Fruit fly (Drosophila melanogaster) whole organism, embryonic: ENCODE measurements around the gene CG6006.
A peak's percentile ranks its signal among the peaks of the same experiment; 100 is the strongest.

Experiments used
- B-H1 ChIP-seq: fragments of 200-800 bp; sonication (Bioruptor generic); IDR thresholded peaks from 3 replicates; pipeline ENCODE4 v1.3.6; 2022; ENCODE audit warnings: missing biosample characterization, missing genetic modification characterization
- CG10274 ChIP-seq: fragments of 200-800 bp; sonication (Bioruptor generic); optimal IDR thresholded peaks from 3 replicates; lab custom pipeline; 2017; ENCODE audit warnings: missing biosample characterization, mild to moderate bottlenecking, missing genetic modification characterization
- CG10959 ChIP-seq: fragments of 200-800 bp; sonication (Bioruptor generic); IDR thresholded peaks from 2 replicates; pipeline ENCODE4 v1.3.6; 2022; ENCODE audit warnings: missing biosample characterization, missing genetic modification characterization
- CG10979 ChIP-seq: fragments of 200-800 bp; sonication (Bioruptor generic); optimal IDR thresholded peaks from 2 replicates; lab custom pipeline; 2018; ENCODE audit warnings: missing biosample characterization, mild to moderate bottlenecking, missing genetic modification characterization, moderate library complexity
- CG11085 ChIP-seq: fragments of 200-800 bp; sonication (Bioruptor generic); IDR thresholded peaks from 2 replicates; pipeline ENCODE4 v1.3.6; 2022; ENCODE audit warnings: missing biosample characterization, missing genetic modification characterization
- CG17186 ChIP-seq: fragments of 200-800 bp; sonication (Bioruptor generic); optimal IDR thresholded peaks from 3 replicates; lab custom pipeline; 2017; ENCODE audit warnings: missing biosample characterization, missing genetic modification reagents, missing genetic modification characterization
- CG17361 ChIP-seq: fragments of 200-800 bp; sonication (Bioruptor generic); IDR thresholded peaks from 3 replicates; pipeline ENCODE4 v1.3.6; 2022; ENCODE audit warnings: missing biosample characterization, missing genetic modification characterization
- CG17385 ChIP-seq: fragments of 200-800 bp; sonication (Bioruptor generic); optimal IDR thresholded peaks from 3 replicates; lab custom pipeline; 2018; ENCODE audit warnings: missing biosample characterization, mild to moderate bottlenecking, missing genetic modification characterization
- CG18262 ChIP-seq: fragments of 200-800 bp; optimal IDR thresholded peaks from 3 replicates; lab custom pipeline; 2019; ENCODE audit warnings: missing biosample characterization, mild to moderate bottlenecking, missing genetic modification characterization, moderate library complexity
- CG2712 ChIP-seq: fragments of 200-800 bp; optimal IDR thresholded peaks from 3 replicates; lab custom pipeline; 2019; ENCODE audit warnings: missing biosample characterization, mild to moderate bottlenecking, missing genetic modification characterization, moderate library complexity
- CG3281 ChIP-seq: fragments of 200-800 bp; sonication (Bioruptor generic); optimal IDR thresholded peaks from 3 replicates; lab custom pipeline; 2017; ENCODE audit warnings: missing biosample characterization, mild to moderate bottlenecking, missing genetic modification characterization
- CG4820 ChIP-seq: fragments of 200-800 bp; sonication (Bioruptor generic); optimal IDR thresholded peaks from 3 replicates; lab custom pipeline; 2016; ENCODE audit warnings: missing biosample characterization, missing genetic modification characterization
- CG6254 ChIP-seq: fragments of 200-800 bp; sonication (Bioruptor generic); optimal IDR thresholded peaks from 3 replicates; lab custom pipeline; 2017; ENCODE audit warnings: mild to moderate bottlenecking, missing biosample characterization, missing genetic modification reagents, missing genetic modification characterization
- CG6683 ChIP-seq: fragments of 200-800 bp; sonication (Bioruptor generic); optimal IDR thresholded peaks from 2 replicates; lab custom pipeline; 2017; ENCODE audit warnings: missing biosample characterization, mild to moderate bottlenecking, missing genetic modification characterization, missing genetic modification reagents
- CG7556 ChIP-seq: fragments of 200-800 bp; sonication (Bioruptor generic); optimal IDR thresholded peaks from 2 replicates; lab custom pipeline; 2017; ENCODE audit warnings: missing biosample characterization, mild to moderate bottlenecking, missing genetic modification characterization
- CG8924 ChIP-seq: fragments of 200-800 bp; optimal IDR thresholded peaks from 3 replicates; lab custom pipeline; 2019; ENCODE audit warnings: missing biosample characterization, mild to moderate bottlenecking, missing genetic modification characterization, moderate library complexity
- CG9727 ChIP-seq: fragments of 200-800 bp; sonication (Bioruptor generic); optimal IDR thresholded peaks from 3 replicates; lab custom pipeline; 2017; ENCODE audit warnings: missing biosample characterization, mild to moderate bottlenecking, missing genetic modification characterization
- D19A ChIP-seq: fragments of 200-800 bp; optimal IDR thresholded peaks from 3 replicates; lab custom pipeline; 2019; ENCODE audit warnings: missing biosample characterization, mild to moderate bottlenecking, missing genetic modification characterization, moderate library complexity
- D19B ChIP-seq: fragments of 200-800 bp; sonication (Bioruptor generic); optimal IDR thresholded peaks from 2 replicates; lab custom pipeline; 2017; ENCODE audit warnings: missing biosample characterization, mild to moderate bottlenecking, missing genetic modification characterization
- Deaf1 ChIP-seq: fragments of 200-800 bp; optimal IDR thresholded peaks from 3 replicates; lab custom pipeline; 2019; ENCODE audit warnings: missing biosample characterization, mild to moderate bottlenecking, missing genetic modification characterization, moderate library complexity
- Dfd ChIP-seq, 2 experiments: fragments of >200 bp; optimal IDR thresholded peaks; 2 replicates each; lab custom pipeline; 2017; ENCODE audit warnings: missing biosample characterization in 2 of 2, missing genetic modification characterization in 2 of 2
- E2f2 ChIP-seq: fragments of 200-800 bp; sonication (Bioruptor generic); IDR thresholded peaks from 2 replicates; pipeline ENCODE4 v1.3.6; 2022; ENCODE audit warnings: missing biosample characterization, missing genetic modification characterization
- Ets65A ChIP-seq: fragments of 200-800 bp; sonication (Bioruptor generic); peaks from one replicate; lab custom pipeline; 2016; ENCODE audit warnings: missing biosample characterization, missing genetic modification characterization
- Fer1 ChIP-seq: fragments of 200-800 bp; sonication (Bioruptor generic); optimal IDR thresholded peaks from 2 replicates; lab custom pipeline; 2017; ENCODE audit warnings: missing biosample characterization, mild to moderate bottlenecking, missing genetic modification characterization
- Fer2 ChIP-seq: fragments of 200-800 bp; sonication (Bioruptor generic); optimal IDR thresholded peaks from 2 replicates; lab custom pipeline; 2018; ENCODE audit warnings: missing biosample characterization, mild to moderate bottlenecking, missing genetic modification characterization, moderate library complexity
- H2.0 ChIP-seq: fragments of 200-800 bp; sonication (Bioruptor generic); IDR thresholded peaks from 2 replicates; pipeline ENCODE4 v1.3.6; 2022; ENCODE audit warnings: missing biosample characterization, missing genetic modification characterization
- HHEX ChIP-seq: fragments of 200-800 bp; sonication (Bioruptor generic); optimal IDR thresholded peaks from 3 replicates; lab custom pipeline; 2017; ENCODE audit warnings: missing biosample characterization, mild to moderate bottlenecking, missing genetic modification characterization, missing genetic modification reagents
- Max ChIP-seq: fragments of 200-800 bp; sonication (Bioruptor generic); optimal IDR thresholded peaks from 2 replicates; lab custom pipeline; 2016; ENCODE audit warnings: missing biosample characterization, mild to moderate bottlenecking, missing genetic modification characterization
- Meics ChIP-seq: fragments of 200-800 bp; sonication (Bioruptor generic); optimal IDR thresholded peaks from 2 replicates; lab custom pipeline; 2017; ENCODE audit warnings: missing biosample characterization, mild to moderate bottlenecking, missing genetic modification characterization
- NC2α ChIP-seq: fragments of 200-800 bp; sonication (Bioruptor generic); optimal IDR thresholded peaks from 2 replicates; lab custom pipeline; 2016; ENCODE audit warnings: missing biosample characterization, missing genetic modification characterization
- Nf-YB ChIP-seq: fragments of 200-800 bp; sonication (Bioruptor generic); optimal IDR thresholded peaks from 3 replicates; lab custom pipeline; 2019; ENCODE audit warnings: missing biosample characterization, mild to moderate bottlenecking, missing genetic modification characterization, moderate library complexity
- Oli ChIP-seq: fragments of 200-800 bp; sonication (Bioruptor generic); optimal IDR thresholded peaks from 2 replicates; lab custom pipeline; 2018; ENCODE audit warnings: missing biosample characterization, mild to moderate bottlenecking, missing genetic modification characterization, moderate library complexity
- Pdp1 ChIP-seq, 2 experiments: fragments of 200-800 bp; sonication (Bioruptor generic); optimal IDR thresholded peaks; 3 replicates each; lab custom pipeline; 2016; ENCODE audit warnings: missing biosample characterization in 2 of 2, missing genetic modification characterization in 2 of 2, mild to moderate bottlenecking in 1 of 2, moderate library complexity in 1 of 2
- Ptx1 ChIP-seq: fragments of 200-800 bp; sonication (Bioruptor generic); IDR thresholded peaks from 2 replicates; pipeline ENCODE4 v1.3.6; 2022; ENCODE audit warnings: missing biosample characterization, missing genetic modification characterization
- Sry-δ ChIP-seq: fragments of 200-800 bp; sonication (Bioruptor generic); optimal IDR thresholded peaks from 2 replicates; lab custom pipeline; 2016; ENCODE audit warnings: missing biosample characterization, missing genetic modification characterization
- ara ChIP-seq: fragments of 200-800 bp; sonication (Bioruptor generic); IDR thresholded peaks from 2 replicates; pipeline ENCODE4 v1.3.6; 2022; ENCODE audit warnings: missing biosample characterization, missing genetic modification characterization
- bowl ChIP-seq: fragments of 200-800 bp; sonication (Bioruptor generic); IDR thresholded peaks from 2 replicates; pipeline ENCODE4 v1.3.6; 2022; ENCODE audit warnings: missing biosample characterization, missing genetic modification characterization
- cas ChIP-seq: fragments of 200-800 bp; sonication (Bioruptor generic); IDR thresholded peaks from 2 replicates; pipeline ENCODE4 v1.3.6; 2022; ENCODE audit warnings: missing biosample characterization, missing genetic modification characterization
- cwo ChIP-seq: fragments of 200-800 bp; sonication (Bioruptor generic); optimal IDR thresholded peaks from 3 replicates; lab custom pipeline; 2017; ENCODE audit warnings: missing biosample characterization, missing genetic modification characterization, mild to moderate bottlenecking, moderate library complexity, missing genetic modification reagents
- dysf ChIP-seq: fragments of 200-800 bp; sonication (Bioruptor generic); IDR thresholded peaks from 3 replicates; pipeline ENCODE4 v1.3.6; 2022; ENCODE audit warnings: missing biosample characterization, missing genetic modification characterization
- gsb-n ChIP-seq: fragments of 200-800 bp; sonication (Bioruptor generic); optimal IDR thresholded peaks from 3 replicates; lab custom pipeline; 2018; ENCODE audit warnings: missing biosample characterization, mild to moderate bottlenecking, missing genetic modification characterization
- h ChIP-seq: fragments of >200 bp; optimal IDR thresholded peaks from 2 replicates; lab custom pipeline; 2017
- lmd ChIP-seq: fragments of 200-800 bp; sonication (Bioruptor generic); IDR thresholded peaks from 2 replicates; pipeline ENCODE4 v1.3.6; 2022; ENCODE audit warnings: missing biosample characterization, missing genetic modification characterization
- mld ChIP-seq: fragments of 200-800 bp; sonication (Bioruptor generic); IDR thresholded peaks from 3 replicates; pipeline ENCODE4 v1.3.6; 2022; ENCODE audit warnings: missing biosample characterization, missing genetic modification characterization; ENCODE audit not compliant: partially characterized antibody
- onecut ChIP-seq: fragments of 200-800 bp; sonication (Bioruptor generic); IDR thresholded peaks from 2 replicates; pipeline ENCODE4 v1.3.6; 2022; ENCODE audit warnings: missing biosample characterization, missing genetic modification characterization
- pfk ChIP-seq: fragments of 200-800 bp; sonication (Bioruptor generic); optimal IDR thresholded peaks from 2 replicates; lab custom pipeline; 2018; ENCODE audit warnings: missing biosample characterization, mild to moderate bottlenecking, missing genetic modification characterization, moderate library complexity
- phol ChIP-seq: fragments of 200-800 bp; sonication (Bioruptor generic); optimal IDR thresholded peaks from 3 replicates; lab custom pipeline; 2018; ENCODE audit warnings: missing biosample characterization, mild to moderate bottlenecking, missing genetic modification characterization, moderate library complexity
- repo ChIP-seq: fragments of 200-800 bp; sonication (Bioruptor generic); optimal IDR thresholded peaks from 2 replicates; lab custom pipeline; 2016; ENCODE audit warnings: missing biosample characterization, missing genetic modification characterization
- run ChIP-seq: fragments of 200-800 bp; sonication (Bioruptor generic); optimal IDR thresholded peaks from 3 replicates; lab custom pipeline; 2018; ENCODE audit warnings: missing biosample characterization, mild to moderate bottlenecking, missing genetic modification characterization
- scrt ChIP-seq: fragments of 200-800 bp; sonication (Bioruptor generic); optimal IDR thresholded peaks from 2 replicates; lab custom pipeline; 2018; ENCODE audit warnings: missing biosample characterization, mild to moderate bottlenecking, missing genetic modification characterization, moderate library complexity
- sima ChIP-seq: fragments of 200-800 bp; sonication (Bioruptor generic); optimal IDR thresholded peaks from 2 replicates; lab custom pipeline; 2016; ENCODE audit warnings: missing biosample characterization, missing genetic modification characterization

Gene CG6006

DNA sequence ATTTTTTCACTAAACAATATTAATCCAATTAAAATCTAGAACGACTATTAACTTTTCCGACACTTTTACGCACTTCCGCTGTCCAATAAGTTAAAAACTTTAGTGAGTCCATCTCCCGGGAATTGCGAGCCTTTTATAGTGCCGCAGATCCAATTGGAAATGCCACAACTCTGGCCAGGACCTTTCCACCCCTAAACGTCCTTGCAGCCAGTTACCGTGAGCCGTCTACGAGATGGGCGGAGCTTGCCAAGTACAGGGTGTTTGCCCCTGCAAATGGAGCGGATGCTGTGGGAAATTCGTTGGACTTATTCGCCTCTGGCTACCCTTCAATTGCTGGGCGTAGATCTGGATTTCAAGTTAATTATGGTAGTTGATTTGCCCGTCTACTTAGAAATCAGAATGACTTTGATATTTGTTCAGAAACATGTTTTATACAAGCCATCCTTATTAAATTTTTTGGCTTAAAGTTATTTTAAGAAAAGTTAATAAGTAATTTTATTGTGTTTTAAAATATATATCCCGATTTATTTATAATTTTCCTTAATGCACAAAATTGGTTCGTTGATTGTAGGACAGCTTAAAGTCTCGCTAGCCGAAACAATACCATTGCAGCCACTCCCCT lies 3.4 kb upstream of the CG6006 start, which contains the start of gene Fer2 (continued):
- TF ChIP-seq CG17186 (GFP tag; lab: Kevin White, UChicago) (no peak), Sry-δ (GFP tag; lab: Kevin White, UChicago) (no peak), Dfd (GFP tag; optimal IDR thresholded peaks at IDR 0.05; lab: Kevin White, UChicago) (no peak), Pdp1 (GFP tag; optimal IDR thresholded peaks at IDR 0.05; lab: Kevin White, UChicago) (no peak), NC2α (GFP tag; lab: Kevin White, UChicago) (no peak), onecut (GFP tag; lab: Robert Waterston, UW) (no peak), phol (tag; lab: Kevin White, UChicago) (peak; percentile 28), Oli (tag; lab: Kevin White, UChicago) (no peak), B-H1 (GFP tag; lab: Robert Waterston, UW) (no peak), CG8924 (tag; lab: Kevin White, UChicago) (peak; percentile 14), Ptx1 (GFP tag; lab: Robert Waterston, UW) (peak; percentile 41; the same call in 1 of the 2 replicates), HHEX (GFP tag; lab: Kevin White, UChicago) (peak; percentile 20), Deaf1 (tag; lab: Kevin White, UChicago) (peak; percentile 18), Nf-YB (GFP tag; lab: Kevin White, UChicago) (peak; percentile 91), CG17361 (peak; percentile 56; the same call in 2 of the 3 replicates), cas (no peak), mld (GFP tag; lab: Robert Waterston, UW) (no peak), repo (no peak), run (tag; lab: Kevin White, UChicago) (no peak), CG4820 (GFP tag; lab: Kevin White, UChicago) (peak; percentile 17), cwo (GFP tag; lab: Kevin White, UChicago) (peak; percentile 17), H2.0 (GFP tag; lab: Robert Waterston, UW) (no peak), CG3281 (GFP tag; lab: Kevin White, UChicago) (peak; percentile 21), Max (no peak), Ets65A (GFP tag; lab: Kevin White, UChicago) (no peak), h (lab: Kevin White, UChicago) (no peak), lmd (peak; percentile 44), CG6254 (GFP tag; lab: Kevin White, UChicago) (peak; percentile 44), gsb-n (tag; lab: Kevin White, UChicago) (no peak), D19B (GFP tag; lab: Kevin White, UChicago) (no peak), CG2712 (tag; lab: Kevin White, UChicago) (peak; percentile 19), Fer1 (GFP tag; lab: Kevin White, UChicago) (peak; percentile 57), CG18262 (tag; lab: Kevin White, UChicago) (peak; percentile 41), pfk (no peak), CG10959 (no peak), CG10274 (GFP tag; lab: Kevin White, UChicago) (peak; percentile 91), CG9727 (peak; percentile 19), CG7556 (GFP tag; lab: Kevin White, UChicago) (peak; percentile 1), Meics (peak; percentile 61), ara (GFP tag; lab: Robert Waterston, UW) (no peak), dysf (GFP tag; lab: Robert Waterston, UW) (peak; percentile 58; the same call in 2 of the 3 replicates), scrt (GFP tag; lab: Kevin White, UChicago) (peak; percentile 8), bowl (GFP tag; lab: Robert Waterston, UW) (no peak), CG6683 (GFP tag; lab: Kevin White, UChicago) (no peak), sima (no peak), Fer2 (tag; lab: Kevin White, UChicago) (peak; percentile 38), D19A (tag; lab: Kevin White, UChicago) (peak; percentile 39), CG11085 (GFP tag; lab: Robert Waterston, UW) (no peak), CG17385 (GFP tag; lab: Kevin White, UChicago) (no peak), E2f2 (no peak), CG10979 (tag; lab: Kevin White, UChicago) (peak; percentile 41)
